Fruit fly (Drosophila melanogaster) whole organism, wandering third instar larva: ENCODE data around the gene Myt1.

Source experiments
- Jra ChIP-seq: sonication (Bioruptor generic); optimal IDR thresholded peaks from 2 replicates; lab custom pipeline; 2016; ENCODE audit warnings: missing biosample characterization, missing genetic modification characterization
- br ChIP-seq: fragments of 200-800 bp; sonication (Bioruptor generic); optimal IDR thresholded peaks from 2 replicates; lab custom pipeline; 2016; ENCODE audit warnings: missing biosample characterization, missing genetic modification characterization
- dl ChIP-seq, 2 experiments: fragments of 175-275, 200-275 bp in 1 of 2; fragments of 200-275 bp in 1 of 2; sonication (Bioruptor generic); optimal IDR thresholded peaks; lab custom pipeline; 2018; ENCODE audit warnings: mild to moderate bottlenecking in 2 of 2, missing biosample characterization in 2 of 2, missing genetic modification characterization in 2 of 2, moderate library complexity in 2 of 2; ENCODE audit not compliant: partially characterized antibody in 2 of 2, insufficient read depth in 1 of 2
- pan ChIP-seq: fragments of >200 bp; optimal IDR thresholded peaks from 2 replicates; lab custom pipeline; 2017
- psq ChIP-seq: fragments of 200-800 bp; sonication (Bioruptor generic); optimal IDR thresholded peaks from 3 replicates; lab custom pipeline; 2017; ENCODE audit warnings: missing biosample characterization, mild to moderate bottlenecking, missing genetic modification characterization, moderate library complexity
- sv ChIP-seq: fragments of 200-800 bp; sonication (Bioruptor generic); optimal IDR thresholded peaks from 3 replicates; lab custom pipeline; 2016; ENCODE audit warnings: missing biosample characterization, missing genetic modification characterization
- usp ChIP-seq: fragments of >200 bp; optimal IDR thresholded peaks from 2 replicates; lab custom pipeline; 2017; ENCODE audit warnings: missing biosample characterization, missing genetic modification characterization

- TF ChIP-seq dl (GFP tag; optimal IDR thresholded peaks at IDR 0.05; lab: Kevin White, UChicago; ENCODE audit: insufficient read depth in 1 of 2, partially characterized antibody in 2 of 2) (no peak), br (GFP tag; lab: Kevin White, UChicago) (no peak), sv (GFP tag; lab: Kevin White, UChicago) (no peak), psq (no peak), pan (lab: Kevin White, UChicago) (no peak), Jra (GFP tag; lab: Kevin White, UChicago) (no peak), usp (GFP tag; lab: Kevin White, UChicago) (no peak)
Measured at dm6 chr3L:5752903-5753604, 26.3 kb downstream of the Myt1 start, which contains the start of gene Usp47.
